Worm (Caenorhabditis elegans) whole organism, L4 larva: ENCODE measurements around the gene ZK688.9.

Experiments
- ama-1 ChIP-seq: fragments of 150-350 bp; optimal IDR thresholded peaks from 2 replicates; lab custom pipeline; 2014; ENCODE audit warnings: inconsistent platforms, mixed read lengths
- hlh-11 ChIP-seq: fragments of 200-800 bp; sonication (Bioruptor generic); optimal IDR thresholded peaks from 2 replicates; lab custom pipeline; 2018; ENCODE audit warnings: mild to moderate bottlenecking, missing genetic modification characterization, missing compliant biosample characterization
- nhr-76 ChIP-seq: fragments of 150-350 bp; optimal IDR thresholded peaks from 2 replicates; lab custom pipeline; 2014; ENCODE audit warnings: missing biosample characterization, missing genetic modification characterization
- unc-130 ChIP-seq: sonication (generic microtip); optimal IDR thresholded peaks from 2 replicates; lab custom pipeline; 2016; ENCODE audit warnings: missing genetic modification reagents, missing genetic modification characterization, missing compliant biosample characterization

DNA sequence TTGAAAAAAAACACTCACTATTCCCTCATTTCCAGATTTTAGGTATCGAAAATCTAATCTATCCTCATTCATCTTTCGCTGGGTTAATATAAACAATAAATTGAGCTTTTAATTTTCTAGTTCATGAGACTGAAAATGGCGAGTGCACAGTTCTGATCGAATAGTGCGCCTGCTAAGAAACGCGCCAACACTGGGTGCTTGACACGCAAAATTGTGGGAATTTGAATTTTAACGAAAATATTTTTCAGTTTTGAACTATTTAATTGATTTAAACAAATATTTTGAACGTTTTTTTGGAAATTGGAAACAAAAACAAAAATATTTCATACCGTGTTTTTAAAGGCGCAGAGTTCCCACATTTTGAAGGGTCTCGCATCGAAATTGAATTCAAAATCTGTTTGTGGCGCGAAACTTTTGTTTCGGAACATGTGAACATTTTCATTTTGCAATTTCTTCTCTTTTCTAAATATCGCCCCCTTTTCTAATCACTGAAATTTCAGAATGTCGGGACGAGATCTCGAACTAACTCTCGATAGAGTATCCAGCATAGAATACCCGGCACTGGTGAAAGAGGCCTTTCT, 45.8 kb upstream of the ZK688.9 start, which contains the start of the genes C29E4.13 and npp-15:
- no peak for TF ChIP-seq hlh-11
- no peak for TF ChIP-seq nhr-76 (tag; lab: Kevin White, UChicago)
- TF ChIP-seq ama-1 (lab: Kevin White, UChicago) = no peak
- peak; percentile 39 for TF ChIP-seq unc-130 (GFP tag; lab: Kevin White, UChicago)
